Worm (Caenorhabditis elegans) whole organism, midembryonic: Measurements from ENCODE around the gene egl-5.

Experiments
- T22C8.4 ChIP-seq: fragments of 200-800 bp; sonication (Bioruptor generic); IDR thresholded peaks from 2 replicates; pipeline ENCODE4 v1.3.6; 2022; ENCODE audit warnings: missing genetic modification characterization, missing compliant biosample characterization
- cog-1 ChIP-seq: sonication (generic microtip); optimal IDR thresholded peaks from 2 replicates; lab custom pipeline; 2016; ENCODE audit warnings: missing genetic modification characterization, missing compliant biosample characterization
- flt-1 ChIP-seq: fragments of 200-800 bp; sonication (Bioruptor generic); IDR thresholded peaks from 2 replicates; pipeline ENCODE4 v1.3.6; 2022; ENCODE audit warnings: missing genetic modification characterization, missing compliant biosample characterization
- ref-1 ChIP-seq: fragments of 200-800 bp; sonication (Bioruptor generic); conservative IDR thresholded peaks from 2 replicates; pipeline ENCODE4 v1.3.6; 2022; ENCODE audit warnings: missing genetic modification reagents, missing genetic modification characterization, missing compliant biosample characterization
- ztf-29 ChIP-seq: fragments of 200-800 bp; sonication (Bioruptor generic); IDR thresholded peaks from 2 replicates; pipeline ENCODE4 v1.3.6; 2022; ENCODE audit warnings: missing genetic modification reagents, missing genetic modification characterization, missing compliant biosample characterization

- TF ChIP-seq flt-1 (GFP tag; lab: Robert Waterston, UW) = no peak
- TF ChIP-seq ref-1 = no peak
- no peak for TF ChIP-seq T22C8.4 (GFP tag; lab: Robert Waterston, UW)
- TF ChIP-seq ztf-29 (GFP tag; lab: Robert Waterston, UW) = no peak
- no peak for TF ChIP-seq cog-1 (tag; lab: Kevin White, UChicago)
Measured at ce11 chrIII:7859313-7859712, 45.1 kb downstream of the egl-5 start, which contains the start of gene tomm-7.
